Worm (Caenorhabditis elegans) whole organism, early embryonic: ENCODE results near the gene gphr-2.

Experiments
- B0310.2 ChIP-seq: sonication (generic microtip); optimal IDR thresholded peaks from 2 replicates; lab custom pipeline; 2016; ENCODE audit warnings: mild to moderate bottlenecking, missing genetic modification characterization, missing compliant biosample characterization
- ama-1 ChIP-seq: fragments of 150-350 bp; optimal IDR thresholded peaks from 2 replicates; lab custom pipeline; 2014
- ets-7 ChIP-seq: sonication (generic microtip); optimal IDR thresholded peaks from 2 replicates; lab custom pipeline; 2016; ENCODE audit warnings: missing genotype, missing genetic modification characterization, missing compliant biosample characterization
- flt-1 ChIP-seq: fragments of 200-800 bp; sonication (Bioruptor generic); IDR thresholded peaks from 2 replicates; pipeline ENCODE4 v1.3.6; 2022; ENCODE audit warnings: missing genetic modification characterization, missing compliant biosample characterization
- hnd-1 ChIP-seq: sonication (generic microtip); optimal IDR thresholded peaks from 2 replicates; lab custom pipeline; 2016; ENCODE audit warnings: missing genetic modification characterization, missing compliant biosample characterization
- scrt-1 ChIP-seq: fragments of 200-800 bp; sonication (Bioruptor generic); IDR thresholded peaks from 2 replicates; pipeline ENCODE4 v1.3.6; 2022; ENCODE audit warnings: missing genetic modification characterization, missing compliant biosample characterization
- tbx-11 ChIP-seq: fragments of 200-800 bp; sonication (Bioruptor generic); IDR thresholded peaks from 2 replicates; pipeline ENCODE4 v1.3.6; 2022; ENCODE audit warnings: missing genetic modification characterization, missing compliant biosample characterization
- tbx-37 ChIP-seq: fragments of 200-800 bp; sonication (Bioruptor generic); conservative IDR thresholded peaks from 2 replicates; pipeline ENCODE4 v1.3.6; 2022; ENCODE audit warnings: missing genetic modification reagents, missing genetic modification characterization, missing compliant biosample characterization
- tra-4 ChIP-seq: sonication (generic microtip); optimal IDR thresholded peaks from 2 replicates; lab custom pipeline; 2017; ENCODE audit warnings: missing genetic modification characterization, missing compliant biosample characterization

ce11 chrX:14347573-14347972, 40.0 kb upstream of the gphr-2 start, which contains the start of gene K04G11.3:
- TF ChIP-seq tbx-11 (GFP tag; lab: Robert Waterston, UW), result no peak
- TF ChIP-seq flt-1 (GFP tag; lab: Robert Waterston, UW), result no peak
- no peak for TF ChIP-seq ama-1 (lab: Kevin White, UChicago)
- TF ChIP-seq B0310.2, result no peak
- no peak for TF ChIP-seq scrt-1 (GFP tag; lab: Robert Waterston, UW)
- TF ChIP-seq ets-7 (tag; lab: Kevin White, UChicago), result no peak
- TF ChIP-seq tbx-37 (GFP tag; lab: Robert Waterston, UW), result no peak
- no peak for TF ChIP-seq hnd-1 (tag; lab: Kevin White, UChicago)
- TF ChIP-seq tra-4 (tag; lab: Kevin White, UChicago), result no peak
